Fruit fly (Drosophila melanogaster) whole organism, pupa: Measurements from ENCODE around the gene CG42748.

ENCODE experiments used
- CG10348 ChIP-seq: fragments of 200-800 bp; sonication (Bioruptor generic); IDR thresholded peaks from 2 replicates; pipeline ENCODE4 v1.3.6; 2022; ENCODE audit warnings: missing biosample characterization, missing genetic modification characterization
- CG12605 ChIP-seq: fragments of 200-800 bp; sonication (Bioruptor generic); IDR thresholded peaks from 2 replicates; pipeline ENCODE4 v1.3.6; 2022; ENCODE audit warnings: missing biosample characterization, missing genetic modification characterization
- CG13204 ChIP-seq: fragments of 200-800 bp; sonication (Bioruptor generic); optimal IDR thresholded peaks from 2 replicates; lab custom pipeline; 2018; ENCODE audit warnings: missing biosample characterization, mild to moderate bottlenecking, missing genetic modification characterization, moderate library complexity
- CG14655 ChIP-seq: fragments of 200-800 bp; sonication (Bioruptor generic); optimal IDR thresholded peaks from 3 replicates; lab custom pipeline; 2017; ENCODE audit warnings: mild to moderate bottlenecking, missing biosample characterization, missing genetic modification reagents, missing genetic modification characterization
- CG8159 ChIP-seq: fragments of 200-800 bp; sonication (Bioruptor generic); optimal IDR thresholded peaks from 3 replicates; lab custom pipeline; 2018; ENCODE audit warnings: missing biosample characterization, mild to moderate bottlenecking, missing genetic modification characterization, moderate library complexity
- CG9948 ChIP-seq: fragments of 200-800 bp; sonication (Bioruptor generic); optimal IDR thresholded peaks from 2 replicates; lab custom pipeline; 2018; ENCODE audit warnings: missing biosample characterization, mild to moderate bottlenecking, missing genetic modification characterization, moderate library complexity
- Pif1B ChIP-seq: fragments of 200-800 bp; sonication (Bioruptor generic); optimal IDR thresholded peaks from 3 replicates; lab custom pipeline; 2016; ENCODE audit warnings: missing biosample characterization, missing genetic modification characterization

DNA sequence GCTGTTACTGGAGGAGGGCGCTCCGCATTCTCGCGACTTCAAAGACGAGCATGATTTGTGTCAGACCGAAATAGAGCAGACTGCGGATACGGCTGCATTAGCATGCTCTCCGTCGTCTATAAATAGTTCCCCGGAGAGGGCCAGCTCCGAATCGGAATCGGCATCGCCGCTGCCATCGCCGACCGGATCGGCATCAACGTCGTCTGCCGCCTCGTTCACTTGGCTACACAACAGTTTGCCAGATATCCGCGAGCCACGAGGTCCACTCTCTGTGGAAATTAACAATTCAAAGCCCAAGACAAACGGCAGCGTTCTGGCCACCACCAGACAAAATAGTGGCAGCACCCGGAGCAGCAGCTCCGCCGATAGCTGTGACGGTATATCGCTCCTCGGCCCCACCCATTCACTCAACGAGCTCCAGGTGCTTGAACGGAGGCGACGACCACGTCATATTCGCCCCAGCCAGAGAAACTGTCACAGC lies 11.7 kb downstream of the CG42748 start:
- TF ChIP-seq CG10348 (GFP tag; lab: Robert Waterston, UW), result no peak
- no peak for TF ChIP-seq CG14655 (GFP tag; lab: Kevin White, UChicago)
- no peak for TF ChIP-seq CG13204 (GFP tag; lab: Kevin White, UChicago)
- no peak for TF ChIP-seq CG9948 (tag; lab: Kevin White, UChicago)
- no peak for TF ChIP-seq CG8159 (tag; lab: Kevin White, UChicago)
- TF ChIP-seq Pif1B (GFP tag; lab: Kevin White, UChicago), result no peak
- no peak for TF ChIP-seq CG12605
